Worm (Caenorhabditis elegans) whole organism, late embryonic: ENCODE measurements around the gene col-72.

Source experiments
- K02D7.2 ChIP-seq: sonication (generic microtip); optimal IDR thresholded peaks from 2 replicates; lab custom pipeline; 2017; ENCODE audit warnings: mild to moderate bottlenecking, missing genetic modification characterization, missing compliant biosample characterization
- T23F11.4 ChIP-seq: fragments of 200-800 bp; sonication (Bioruptor generic); optimal IDR thresholded peaks from 2 replicates; lab custom pipeline; 2018; ENCODE audit warnings: mild to moderate bottlenecking, missing genetic modification characterization, missing compliant biosample characterization
- fkh-10 ChIP-seq: fragments of 150-350 bp; optimal IDR thresholded peaks from 2 replicates; lab custom pipeline; 2014; ENCODE audit warnings: missing biosample characterization, missing genetic modification reagents, missing genetic modification characterization
- nhr-232 ChIP-seq: sonication (generic microtip); optimal IDR thresholded peaks from 2 replicates; lab custom pipeline; 2016; ENCODE audit warnings: missing genetic modification characterization, missing compliant biosample characterization
- pha-4 ChIP-seq: fragments of 150-350 bp; optimal IDR thresholded peaks from 2 replicates; lab custom pipeline; 2018; ENCODE audit warnings: missing biosample characterization, missing genetic modification reagents, missing genetic modification characterization
- pros-1 ChIP-seq: fragments of 150-350 bp; optimal IDR thresholded peaks from 2 replicates; lab custom pipeline; 2014; ENCODE audit warnings: missing biosample characterization, missing genetic modification reagents, missing genetic modification characterization
- tbx-2 ChIP-seq: sonication (generic microtip); optimal IDR thresholded peaks from 2 replicates; lab custom pipeline; 2016; ENCODE audit warnings: missing genetic modification characterization, missing compliant biosample characterization
- tbx-7 ChIP-seq: sonication (generic microtip); optimal IDR thresholded peaks from 2 replicates; lab custom pipeline; 2016; ENCODE audit warnings: missing genotype, missing genetic modification characterization, missing compliant biosample characterization
- unc-42 ChIP-seq: sonication (generic microtip); optimal IDR thresholded peaks from 2 replicates; lab custom pipeline; 2016; ENCODE audit warnings: missing genotype, missing genetic modification characterization, missing compliant biosample characterization

- TF ChIP-seq tbx-7 (tag; lab: Kevin White, UChicago) (no peak), unc-42 (tag; lab: Kevin White, UChicago) (no peak), pros-1 (tag; lab: Kevin White, UChicago) (no peak), fkh-10 (no peak), T23F11.4 (GFP tag; lab: Kevin White, UChicago) (no peak), tbx-2 (tag; lab: Kevin White, UChicago) (no peak), K02D7.2 (tag; lab: Kevin White, UChicago) (no peak), pha-4 (tag; lab: Kevin White, UChicago) (no peak), nhr-232 (tag; lab: Kevin White, UChicago) (no peak)
Observed at ce11 chrII:3473744-3474143, 50.3 kb downstream of the col-72 start, which contains the start of gene sdz-32.
